Worm (Caenorhabditis elegans) whole organism, L2 larva: Measurements from ENCODE around the gene set-2.

Experiments used
- R02D3.7 ChIP-seq: fragments of 150-350 bp; optimal IDR thresholded peaks from 2 replicates; lab custom pipeline; 2014; ENCODE audit warnings: missing biosample characterization, missing genetic modification characterization
- ama-1 ChIP-seq: fragments of 150-350 bp; optimal IDR thresholded peaks from 2 replicates; lab custom pipeline; 2018; ENCODE audit warnings: inconsistent platforms
- egl-27 ChIP-seq: sonication (generic microtip); optimal IDR thresholded peaks from 3 replicates; lab custom pipeline; 2017; ENCODE audit warnings: missing biosample characterization, missing genetic modification reagents, missing genetic modification characterization
- lin-13 ChIP-seq: fragments of 150-350 bp; optimal IDR thresholded peaks from 2 replicates; lab custom pipeline; 2014; ENCODE audit warnings: missing biosample characterization, missing genetic modification reagents, missing genetic modification characterization
- mbf-1 ChIP-seq: sonication (generic microtip); optimal IDR thresholded peaks from 2 replicates; lab custom pipeline; 2017; ENCODE audit warnings: missing biosample characterization, missing genetic modification characterization
- nhr-10 ChIP-seq: sonication (generic microtip); optimal IDR thresholded peaks from 2 replicates; lab custom pipeline; 2017; ENCODE audit warnings: missing biosample characterization, missing genetic modification characterization
- skn-1 ChIP-seq: sonication (generic microtip); optimal IDR thresholded peaks from 2 replicates; lab custom pipeline; 2017; ENCODE audit warnings: missing biosample characterization, missing genetic modification characterization
- unc-39 ChIP-seq: fragments of 150-350 bp; optimal IDR thresholded peaks from 2 replicates; lab custom pipeline; 2014; ENCODE audit warnings: missing biosample characterization, missing genetic modification characterization
- unc-62 ChIP-seq: fragments of 150-350 bp; optimal IDR thresholded peaks from 2 replicates; lab custom pipeline; 2014; ENCODE audit warnings: missing biosample characterization, missing genetic modification reagents, missing genetic modification characterization
- zag-1 ChIP-seq: fragments of 150-350 bp; optimal IDR thresholded peaks from 2 replicates; lab custom pipeline; 2014; ENCODE audit warnings: missing biosample characterization, missing genetic modification characterization

- no peak for TF ChIP-seq skn-1 (tag; lab: Kevin White, UChicago)
- TF ChIP-seq ama-1, result no peak
- TF ChIP-seq mbf-1 (tag; lab: Kevin White, UChicago), result no peak
- TF ChIP-seq zag-1 (tag; lab: Kevin White, UChicago), result no peak
- no peak for TF ChIP-seq egl-27
- TF ChIP-seq R02D3.7, result no peak
- TF ChIP-seq unc-39 (tag; lab: Kevin White, UChicago), result no peak
- no peak for TF ChIP-seq nhr-10 (tag; lab: Kevin White, UChicago)
- no peak for TF ChIP-seq lin-13 (GFP tag; lab: Kevin White, UChicago)
- TF ChIP-seq unc-62 (GFP tag; lab: Kevin White, UChicago), result no peak
Observed at ce11 chrIII:4910956-4911355, 19.0 kb downstream of the set-2 start, which contains the start of gene F26F4.2.
